Fruit fly (Drosophila melanogaster) whole organism, embryonic: ENCODE measurements around the gene Shmt.

Source experiments
- Atf6 ChIP-seq: fragments of 200-800 bp; sonication (Bioruptor generic); IDR thresholded peaks from 2 replicates; pipeline ENCODE4 v1.3.6; 2022; ENCODE audit warnings: missing biosample characterization, missing genetic modification characterization
- Bgb ChIP-seq: fragments of 200-800 bp; sonication (Bioruptor generic); IDR thresholded peaks from 2 replicates; pipeline ENCODE4 v1.3.6; 2022; ENCODE audit warnings: missing biosample characterization, missing genetic modification characterization; ENCODE audit not compliant: partially characterized antibody
- CG12155 ChIP-seq: fragments of 200-800 bp; sonication (Bioruptor generic); optimal IDR thresholded peaks from 3 replicates; lab custom pipeline; 2016; ENCODE audit warnings: missing biosample characterization, missing genetic modification characterization
- CG13123 ChIP-seq: fragments of 200-800 bp; sonication (Bioruptor generic); optimal IDR thresholded peaks from 2 replicates; lab custom pipeline; 2016; ENCODE audit warnings: missing biosample characterization, missing genetic modification characterization
- CG13624 ChIP-seq: fragments of 200-800 bp; sonication (Bioruptor generic); optimal IDR thresholded peaks from 2 replicates; lab custom pipeline; 2016; ENCODE audit warnings: missing biosample characterization, missing genetic modification characterization
- CG14014 ChIP-seq: fragments of 200-800 bp; sonication (Bioruptor generic); IDR thresholded peaks from 2 replicates; pipeline ENCODE4 v1.3.6; 2022; ENCODE audit warnings: missing biosample characterization, missing genetic modification characterization
- CG14710 ChIP-seq: fragments of 200-800 bp; sonication (Bioruptor generic); optimal IDR thresholded peaks from 3 replicates; lab custom pipeline; 2019; ENCODE audit warnings: missing biosample characterization, mild to moderate bottlenecking, missing genetic modification characterization, moderate library complexity
- CG15269 ChIP-seq: fragments of 200-800 bp; sonication (Bioruptor generic); optimal IDR thresholded peaks from 2 replicates; lab custom pipeline; 2018; ENCODE audit warnings: missing biosample characterization, mild to moderate bottlenecking, missing genetic modification characterization, moderate library complexity
- CG15696 ChIP-seq: fragments of 200-800 bp; sonication (Bioruptor generic); optimal IDR thresholded peaks from 2 replicates; lab custom pipeline; 2019; ENCODE audit warnings: missing biosample characterization, mild to moderate bottlenecking, missing genetic modification characterization, moderate library complexity
- CG16813 ChIP-seq: fragments of 200-800 bp; sonication (Bioruptor generic); IDR thresholded peaks from 3 replicates; pipeline ENCODE4 v1.3.6; 2022; ENCODE audit warnings: missing biosample characterization, missing genetic modification characterization; ENCODE audit not compliant: partially characterized antibody
- CG18599 ChIP-seq: fragments of 200-800 bp; sonication (Bioruptor generic); optimal IDR thresholded peaks from 3 replicates; lab custom pipeline; 2017; ENCODE audit warnings: missing biosample characterization, missing genetic modification characterization, mild to moderate bottlenecking, moderate library complexity, missing genetic modification reagents
- CG30431 ChIP-seq: fragments of 200-800 bp; sonication (Bioruptor generic); optimal IDR thresholded peaks from 2 replicates; lab custom pipeline; 2017; ENCODE audit warnings: missing biosample characterization, missing genetic modification characterization
- CG4617 ChIP-seq: fragments of 200-800 bp; sonication (Bioruptor generic); optimal IDR thresholded peaks from 3 replicates; lab custom pipeline; 2016; ENCODE audit warnings: missing biosample characterization, missing genetic modification characterization, borderline replicate concordance
- CG6175 ChIP-seq: fragments of 200-800 bp; sonication (Bioruptor generic); IDR thresholded peaks from 3 replicates; pipeline ENCODE4 v1.3.6; 2022; ENCODE audit warnings: missing biosample characterization, missing genetic modification characterization
- CG7839 ChIP-seq: fragments of 200-800 bp; sonication (Bioruptor generic); optimal IDR thresholded peaks from 3 replicates; lab custom pipeline; 2018; ENCODE audit warnings: missing biosample characterization, mild to moderate bottlenecking, missing genetic modification characterization, moderate library complexity
- CG8089 ChIP-seq: fragments of 200-800 bp; sonication (Bioruptor generic); optimal IDR thresholded peaks from 3 replicates; lab custom pipeline; 2016; ENCODE audit warnings: missing biosample characterization, missing genetic modification characterization
- CG9215 ChIP-seq: fragments of 200-800 bp; sonication (Bioruptor generic); IDR thresholded peaks from 2 replicates; pipeline ENCODE4 v1.3.6; 2022; ENCODE audit warnings: missing biosample characterization, missing genetic modification characterization
- CG9817 ChIP-seq: fragments of 200-800 bp; sonication (Bioruptor generic); optimal IDR thresholded peaks from 2 replicates; lab custom pipeline; 2018; ENCODE audit warnings: missing biosample characterization, mild to moderate bottlenecking, missing genetic modification characterization, moderate library complexity
- D19B ChIP-seq: fragments of 200-800 bp; sonication (Bioruptor generic); optimal IDR thresholded peaks from 2 replicates; lab custom pipeline; 2017; ENCODE audit warnings: missing biosample characterization, mild to moderate bottlenecking, missing genetic modification characterization
- Dfd ChIP-seq, 2 experiments: fragments of >200 bp; optimal IDR thresholded peaks; 2 replicates each; lab custom pipeline; 2017; ENCODE audit warnings: missing biosample characterization in 2 of 2, missing genetic modification characterization in 2 of 2
- Drgx ChIP-seq: fragments of 200-800 bp; sonication (Bioruptor generic); IDR thresholded peaks from 2 replicates; pipeline ENCODE4 v1.3.6; 2022; ENCODE audit warnings: missing biosample characterization, missing genetic modification characterization
- GATAe ChIP-seq: fragments of 200-800 bp; sonication (Bioruptor generic); conservative IDR thresholded peaks from 2 replicates; pipeline ENCODE4 v1.3.6; 2022; ENCODE audit warnings: missing biosample characterization, missing genetic modification characterization
- Hr51 ChIP-seq, 2 experiments: fragments of 200-800 bp; sonication (Bioruptor generic); optimal IDR thresholded peaks; 2 replicates in 1 of 2; 3 replicates in 1 of 2; lab custom pipeline; 2016 to 2018; ENCODE audit warnings: missing biosample characterization in 2 of 2, missing genetic modification characterization in 2 of 2, mild to moderate bottlenecking in 1 of 2, moderate library complexity in 1 of 2
- MESR4 ChIP-seq: fragments of 200-800 bp; sonication (Bioruptor generic); optimal IDR thresholded peaks from 2 replicates; lab custom pipeline; 2018; ENCODE audit warnings: missing biosample characterization, mild to moderate bottlenecking, missing genetic modification characterization, moderate library complexity
- Nf-YA ChIP-seq: fragments of 200-800 bp; sonication (Bioruptor generic); IDR thresholded peaks from 2 replicates; pipeline ENCODE4 v1.3.6; 2022; ENCODE audit warnings: missing biosample characterization, missing genetic modification characterization
- Poxn ChIP-seq: fragments of 200-800 bp; sonication (Bioruptor generic); IDR thresholded peaks from 2 replicates; pipeline ENCODE4 v1.3.6; 2022; ENCODE audit warnings: missing biosample characterization, missing genetic modification characterization
- Sox100B ChIP-seq: fragments of 200-800 bp; sonication (Bioruptor generic); optimal IDR thresholded peaks from 3 replicates; lab custom pipeline; 2018; ENCODE audit warnings: missing biosample characterization, mild to moderate bottlenecking, missing genetic modification characterization
- ac ChIP-seq: fragments of 200-800 bp; sonication (Bioruptor generic); optimal IDR thresholded peaks from 3 replicates; lab custom pipeline; 2017; ENCODE audit warnings: missing biosample characterization, mild to moderate bottlenecking, missing genetic modification characterization
- aop ChIP-seq: fragments of 200-800 bp; sonication (Bioruptor generic); IDR thresholded peaks from 2 replicates; pipeline ENCODE4 v1.3.6; 2022; ENCODE audit warnings: missing biosample characterization, missing genetic modification characterization
- ash1 ChIP-seq: fragments of 200-800 bp; sonication (Bioruptor generic); optimal IDR thresholded peaks from 2 replicates; lab custom pipeline; 2018; ENCODE audit warnings: missing biosample characterization, mild to moderate bottlenecking, missing genetic modification characterization
- bbx ChIP-seq: fragments of 200-800 bp; sonication (Bioruptor generic); IDR thresholded peaks from 2 replicates; pipeline ENCODE4 v1.3.6; 2022; ENCODE audit warnings: missing biosample characterization, missing genetic modification characterization; ENCODE audit not compliant: partially characterized antibody
- croc ChIP-seq: fragments of 200-800 bp; sonication (Bioruptor generic); conservative IDR thresholded peaks from 3 replicates; pipeline ENCODE4 v1.3.6; 2022; ENCODE audit warnings: missing biosample characterization, missing genetic modification characterization
- cwo ChIP-seq: fragments of 200-800 bp; sonication (Bioruptor generic); optimal IDR thresholded peaks from 3 replicates; lab custom pipeline; 2017; ENCODE audit warnings: missing biosample characterization, missing genetic modification characterization, mild to moderate bottlenecking, moderate library complexity, missing genetic modification reagents
- dati ChIP-seq: fragments of 200-800 bp; sonication (Bioruptor generic); IDR thresholded peaks from 2 replicates; pipeline ENCODE4 v1.3.6; 2022; ENCODE audit warnings: missing biosample characterization, missing genetic modification characterization
- emc ChIP-seq: fragments of 200-800 bp; sonication (Bioruptor generic); optimal IDR thresholded peaks from 2 replicates; lab custom pipeline; 2016; ENCODE audit warnings: missing biosample characterization, missing genetic modification characterization
- eve ChIP-seq, 2 experiments: fragments of >200 bp; optimal IDR thresholded peaks; 2 replicates each; lab custom pipeline; 2017; ENCODE audit warnings: missing biosample characterization in 2 of 2, missing genetic modification characterization in 2 of 2
- eyg ChIP-seq: fragments of 200-800 bp; sonication (Bioruptor generic); optimal IDR thresholded peaks from 3 replicates; lab custom pipeline; 2016; ENCODE audit warnings: missing biosample characterization, missing genetic modification characterization
- fru ChIP-seq: fragments of >200 bp; optimal IDR thresholded peaks from 2 replicates; lab custom pipeline; 2017
- grau ChIP-seq: fragments of 200-800 bp; optimal IDR thresholded peaks from 3 replicates; lab custom pipeline; 2019; ENCODE audit warnings: missing biosample characterization, mild to moderate bottlenecking, missing genetic modification characterization, moderate library complexity
- hkb ChIP-seq, 2 experiments: fragments of 200-800 bp in 1 of 2; fragments of >200 bp in 1 of 2; sonication (Bioruptor generic) in 1 of 2; IDR thresholded peaks in 1 of 2; optimal IDR thresholded peaks in 1 of 2; 2 replicates each; pipeline versions ENCODE4 v1.3.6 to Lab custom; 2017 to 2022; ENCODE audit warnings: missing biosample characterization in 1 of 2, missing genetic modification characterization in 1 of 2
- ken ChIP-seq: fragments of 200-800 bp; sonication (Bioruptor generic); IDR thresholded peaks from 3 replicates; pipeline ENCODE4 v1.3.6; 2022; ENCODE audit warnings: missing biosample characterization, missing genetic modification characterization
- lmd ChIP-seq: fragments of 200-800 bp; sonication (Bioruptor generic); IDR thresholded peaks from 2 replicates; pipeline ENCODE4 v1.3.6; 2022; ENCODE audit warnings: missing biosample characterization, missing genetic modification characterization
- mam ChIP-seq: fragments of 200-800 bp; sonication (Bioruptor generic); optimal IDR thresholded peaks from 3 replicates; lab custom pipeline; 2016; ENCODE audit warnings: missing biosample characterization, missing genetic modification characterization
- odd ChIP-seq: fragments of 200-800 bp; sonication (Bioruptor generic); optimal IDR thresholded peaks from 2 replicates; lab custom pipeline; 2017; ENCODE audit warnings: missing biosample characterization, mild to moderate bottlenecking, missing genetic modification characterization
- otp ChIP-seq: fragments of 200-800 bp; sonication (Bioruptor generic); IDR thresholded peaks from 3 replicates; pipeline ENCODE4, ENCODE4 v1.3.6; 2022; ENCODE audit warnings: missing biosample characterization, missing genetic modification characterization
- toy ChIP-seq: fragments of 200-800 bp; sonication (Bioruptor generic); IDR thresholded peaks from 2 replicates; pipeline ENCODE4 v1.3.6; 2022; ENCODE audit warnings: missing biosample characterization, missing genetic modification characterization
- trem ChIP-seq: fragments of 200-800 bp; optimal IDR thresholded peaks from 3 replicates; lab custom pipeline; 2019; ENCODE audit warnings: missing biosample characterization, mild to moderate bottlenecking, missing genetic modification characterization, moderate library complexity
- wdn ChIP-seq: fragments of 200-800 bp; sonication (Bioruptor generic); IDR thresholded peaks from 2 replicates; pipeline ENCODE4 v1.3.6; 2022; ENCODE audit warnings: missing biosample characterization, missing genetic modification characterization
- zen ChIP-seq: fragments of 200-800 bp; sonication (Bioruptor generic); optimal IDR thresholded peaks from 3 replicates; lab custom pipeline; 2018; ENCODE audit warnings: missing biosample characterization, mild to moderate bottlenecking, missing genetic modification characterization, moderate library complexity

Gene Shmt

DNA sequence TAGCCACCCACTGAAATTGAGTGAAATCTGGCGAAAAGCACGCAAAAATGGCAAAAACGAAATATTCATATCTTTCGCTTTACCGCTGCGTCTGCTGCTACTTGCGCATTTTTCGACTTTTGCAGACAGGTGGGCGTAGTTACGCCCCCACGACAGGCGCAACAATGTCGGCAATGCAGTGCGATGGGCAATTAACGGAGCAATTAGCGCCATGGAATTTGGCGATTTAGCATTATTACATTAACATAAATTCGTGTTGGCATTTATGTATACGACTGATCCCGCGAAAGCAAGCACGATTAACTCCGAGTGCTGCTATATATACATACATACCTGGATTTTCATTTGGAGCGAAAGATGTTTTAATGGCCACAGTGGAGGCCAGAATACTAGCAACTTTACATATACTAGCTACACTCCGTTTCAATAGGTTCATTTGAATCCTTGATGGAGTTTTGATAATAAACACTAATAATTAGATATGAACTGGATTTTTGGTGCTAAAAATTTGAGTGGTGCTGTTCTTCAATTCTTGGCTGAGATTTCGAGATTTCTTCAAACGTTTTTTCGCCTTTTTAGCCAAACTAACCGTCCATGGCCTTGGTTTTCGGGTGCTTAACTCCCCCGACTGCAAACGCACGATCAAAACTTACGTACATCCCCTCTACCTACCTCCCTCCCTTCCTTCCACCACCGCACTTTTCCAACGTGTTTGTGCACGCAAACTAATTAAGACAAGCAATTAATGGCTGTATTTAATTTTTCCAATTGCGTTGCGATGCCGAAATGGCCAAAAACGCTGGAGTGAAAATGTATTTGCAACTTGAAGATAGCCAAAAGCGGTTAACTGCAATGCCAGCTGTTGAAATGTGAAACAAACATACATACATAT lies 19.5 kb downstream of the Shmt start (continued):
- TF ChIP-seq CG12155 (peak; percentile 13), CG15269 (tag; lab: Kevin White, UChicago) (peak; percentile 30), CG15696 (tag; lab: Kevin White, UChicago) (no peak), bbx (GFP tag; lab: Robert Waterston, UW) (no peak), zen (tag; lab: Kevin White, UChicago) (peak; percentile 13), CG8089 (no peak), croc (no peak), hkb (optimal IDR thresholded peaks at IDR 0.05; lab: Kevin White, UChicago) (no peak), hkb (GFP tag; IDR thresholded peaks at IDR 0.05; lab: Robert Waterston, UW) (peak; percentile 28; the same call in 1 of the 2 replicates), emc (GFP tag; lab: Kevin White, UChicago) (no peak), CG14014 (GFP tag; lab: Robert Waterston, UW) (no peak), ac (GFP tag; lab: Kevin White, UChicago) (no peak), cwo (no peak), CG9817 (tag; lab: Kevin White, UChicago) (no peak), grau (tag; lab: Kevin White, UChicago) (no peak), Bgb (GFP tag; lab: Robert Waterston, UW) (no peak), wdn (GFP tag; lab: Robert Waterston, UW) (no peak), toy (GFP tag; lab: Robert Waterston, UW) (no peak), dati (GFP tag; lab: Robert Waterston, UW) (no peak), mam (GFP tag; lab: Kevin White, UChicago) (peak; percentile 8), CG18599 (GFP tag; lab: Kevin White, UChicago) (no peak), eyg (GFP tag; lab: Kevin White, UChicago) (no peak), GATAe (GFP tag; lab: Robert Waterston, UW) (no peak), fru (lab: Kevin White, UChicago) (no peak), D19B (GFP tag; lab: Kevin White, UChicago) (no peak), eve (GFP tag; optimal IDR thresholded peaks at IDR 0.05; lab: Kevin White, UChicago) (no peak), CG16813 (GFP tag; lab: Robert Waterston, UW) (no peak), CG6175 (GFP tag; lab: Robert Waterston, UW) (no peak), CG13123 (GFP tag; lab: Kevin White, UChicago) (no peak), Poxn (GFP tag; lab: Robert Waterston, UW) (no peak), CG13624 (GFP tag; lab: Kevin White, UChicago) (no peak), CG7839 (tag; lab: Kevin White, UChicago) (peak; percentile 35), MESR4 (GFP tag; lab: Kevin White, UChicago) (no peak), Dfd (GFP tag; optimal IDR thresholded peaks at IDR 0.05; lab: Kevin White, UChicago) (no peak), CG9215 (GFP tag; lab: Robert Waterston, UW) (no peak), trem (tag; lab: Kevin White, UChicago) (no peak), otp (GFP tag; lab: Robert Waterston, UW) (no peak), aop (GFP tag; lab: Robert Waterston, UW) (no peak), CG4617 (no peak), Hr51 (GFP tag; optimal IDR thresholded peaks at IDR 0.05; lab: Kevin White, UChicago) (peak in 1 of 2 experiments; percentile 24), ash1 (GFP tag; lab: Kevin White, UChicago) (no peak), CG30431 (GFP tag; lab: Kevin White, UChicago) (no peak), Sox100B (GFP tag; lab: Kevin White, UChicago) (no peak), lmd (GFP tag; lab: Robert Waterston, UW) (peak; percentile 50), Atf6 (GFP tag; lab: Robert Waterston, UW) (0 out of 2 replicates have a peak, but pooled peaks have one; percentile 36), CG14710 (tag; lab: Kevin White, UChicago) (no peak), odd (GFP tag; lab: Kevin White, UChicago) (no peak), Nf-YA (GFP tag; lab: Robert Waterston, UW) (no peak), Drgx (GFP tag; lab: Robert Waterston, UW) (peak; percentile 53; the same call in 1 of the 2 replicates), ken (GFP tag; lab: Robert Waterston, UW) (0 out of 3 replicates have a peak, but pooled peaks have one; percentile 24)
